Fruit fly (Drosophila melanogaster): Measurements from ENCODE around the gene Dscam2.
A peak's percentile ranks its signal among the peaks of the same experiment; 100 is the strongest.

The Dscam2 gene

dm6 chr3L:7134818-7135217 is 54.9 kb downstream of the Dscam2 start:
- peak; percentile 12 for TF ChIP-seq jim (GFP tag; optimal IDR thresholded peaks at IDR 0.05)
- TF ChIP-seq ey (GFP tag; optimal IDR thresholded peaks at IDR 0.05) = no peak

- TF ChIP-seq CG9705 (GFP tag; optimal IDR thresholded peaks at IDR 0.05) = peak; percentile 86
- TF ChIP-seq HLH106 (tag; optimal IDR thresholded peaks at IDR 0.05) = peak; percentile 88
- TF ChIP-seq Mio (GFP tag; optimal IDR thresholded peaks at IDR 0.05) = peak; percentile 2
- TF ChIP-seq dsf (GFP tag; optimal IDR thresholded peaks at IDR 0.05; ENCODE audit: borderline replicate concordance) = peak; percentile 73
- TF ChIP-seq GATAd (GFP tag; optimal IDR thresholded peaks at IDR 0.05) = no peak
- TF ChIP-seq tai (GFP tag; optimal IDR thresholded peaks at IDR 0.05) = no peak
- peak; percentile 42 for TF ChIP-seq sage (GFP tag; optimal IDR thresholded peaks at IDR 0.05)
- no peak for TF ChIP-seq Rel (GFP tag; optimal IDR thresholded peaks at IDR 0.05)
- peak; percentile 48 for TF ChIP-seq Rel (tag; optimal IDR thresholded peaks at IDR 0.05)
- peak; percentile 88 for TF ChIP-seq sv (GFP tag; optimal IDR thresholded peaks at IDR 0.05)
- peak; percentile 89 for TF ChIP-seq Sp1 (GFP tag; optimal IDR thresholded peaks at IDR 0.05)
- TF ChIP-seq Myc (optimal IDR thresholded peaks at IDR 0.05) = peak; percentile 12
- peak; percentile 67 for TF ChIP-seq brk (GFP tag; optimal IDR thresholded peaks at IDR 0.05)
- peak; percentile 98 for TF ChIP-seq woc (GFP tag; optimal IDR thresholded peaks at IDR 0.05)
- TF ChIP-seq jim (GFP tag; optimal IDR thresholded peaks at IDR 0.05) = peak; percentile 65
- no peak for TF ChIP-seq N (GFP tag; optimal IDR thresholded peaks at IDR 0.05)
- peak; percentile 86 for TF ChIP-seq Hr83 (GFP tag; optimal IDR thresholded peaks at IDR 0.05; ENCODE audit: poor library complexity, severe bottlenecking)
- TF ChIP-seq Hr78 (GFP tag; optimal IDR thresholded peaks at IDR 0.05) = no peak
- TF ChIP-seq usp (GFP tag; optimal IDR thresholded peaks at IDR 0.05) = no peak
- peak; percentile 89 for TF ChIP-seq fru (GFP tag; optimal IDR thresholded peaks at IDR 0.05)
- TF ChIP-seq foxo (GFP tag; optimal IDR thresholded peaks at IDR 0.05) = peak in 1 of 2 experiments; percentile 90
- TF ChIP-seq Vsx2 (GFP tag; optimal IDR thresholded peaks at IDR 0.05; ENCODE audit: partially characterized antibody) = peak; percentile 81
- no peak for TF ChIP-seq lola (GFP tag; optimal IDR thresholded peaks at IDR 0.05)
- peak; percentile 90 for TF ChIP-seq ey (GFP tag; optimal IDR thresholded peaks at IDR 0.05)
- peak; percentile 89 for TF ChIP-seq h (GFP tag; optimal IDR thresholded peaks at IDR 0.05)
- peak; percentile 72 to 81 for TF ChIP-seq dl (GFP tag; optimal IDR thresholded peaks at IDR 0.05; ENCODE audit: insufficient read depth in 1 of 2, partially characterized antibody in 2 of 2)
- TF ChIP-seq rgr (GFP tag; optimal IDR thresholded peaks at IDR 0.05) = peak; percentile 85
- peak; percentile 87 for TF ChIP-seq OdsH (GFP tag; optimal IDR thresholded peaks at IDR 0.05)
- TF ChIP-seq Abd-B (GFP tag; optimal IDR thresholded peaks at IDR 0.05) = no peak
- TF ChIP-seq br (GFP tag; optimal IDR thresholded peaks at IDR 0.05) = peak; percentile 93
- TF ChIP-seq Jra (GFP tag; optimal IDR thresholded peaks at IDR 0.05) = peak; percentile 49
- TF ChIP-seq Dfd (GFP tag; optimal IDR thresholded peaks at IDR 0.05) = peak; percentile 40
- peak; percentile 92 for TF ChIP-seq Dif (GFP tag; optimal IDR thresholded peaks at IDR 0.05; ENCODE audit: partially characterized antibody)
- peak; percentile 84 for TF ChIP-seq pan (optimal IDR thresholded peaks at IDR 0.05)
- peak; percentile 52 for TF ChIP-seq CG32264 (GFP tag; optimal IDR thresholded peaks at IDR 0.05)
- TF ChIP-seq psq (GFP tag; optimal IDR thresholded peaks at IDR 0.05) = peak; percentile 99
- TF ChIP-seq dmrt93B (GFP tag; optimal IDR thresholded peaks at IDR 0.05) = peak; percentile 87
- TF ChIP-seq Hnf4 (GFP tag; optimal IDR thresholded peaks at IDR 0.05) = peak; percentile 72
- TF ChIP-seq CrebA (GFP tag; optimal IDR thresholded peaks at IDR 0.05; ENCODE audit: borderline replicate concordance) = no peak
Observed at dm6 chr3L:7133699-7134655, 55.8 kb downstream of the Dscam2 start, which contains the start of gene melt. melt (plus strand) TSS chr3L:7134516.
